Fruit fly (Drosophila melanogaster): ENCODE results near the gene atms.
A peak's percentile ranks its signal among the peaks of the same experiment; 100 is the strongest.

atms gene

dm6 chr3R:4739492-4740431, 10.1 kb upstream of the atms start (continued):
- peak; percentile 89 for TF ChIP-seq CG18599 (GFP tag; optimal IDR thresholded peaks at IDR 0.05)
- TF ChIP-seq NC2β (GFP tag; optimal IDR thresholded peaks at IDR 0.05): peak; percentile 74
- TF ChIP-seq ato (GFP tag; IDR thresholded peaks at IDR 0.05; ENCODE audit: partially characterized antibody): no peak
- no peak for TF ChIP-seq CG7987 (GFP tag; optimal IDR thresholded peaks at IDR 0.05)
- TF ChIP-seq seq (GFP tag; IDR thresholded peaks at IDR 0.05): no peak
- peak; percentile 83 for TF ChIP-seq Med (GFP tag)
- no peak for TF ChIP-seq fd64A (GFP tag; optimal IDR thresholded peaks at IDR 0.05)
- TF ChIP-seq CG12659 (GFP tag; optimal IDR thresholded peaks at IDR 0.05): peak; percentile 89
- TF ChIP-seq CG15514 (GFP tag; optimal IDR thresholded peaks at IDR 0.05): no peak
- peak; percentile 71 for TF ChIP-seq Blimp-1 (GFP tag; optimal IDR thresholded peaks at IDR 0.05)
- peak; percentile 84 for TF ChIP-seq NfI (GFP tag; optimal IDR thresholded peaks at IDR 0.05)
- TF ChIP-seq disco-r (GFP tag; optimal IDR thresholded peaks at IDR 0.05): peak; percentile 56
- no peak for TF ChIP-seq lov (optimal IDR thresholded peaks at IDR 0.05)
- TF ChIP-seq lov (GFP tag; IDR thresholded peaks at IDR 0.05): no peak
- TF ChIP-seq esg (GFP tag; conservative IDR thresholded peaks at IDR 0.05): no peak
- TF ChIP-seq nerfin-1 (tag; optimal IDR thresholded peaks at IDR 0.05): peak; percentile 51
- peak; percentile 91 for TF ChIP-seq gem (tag; optimal IDR thresholded peaks at IDR 0.05)
- peak; percentile 41 for TF ChIP-seq grn (GFP tag; optimal IDR thresholded peaks at IDR 0.05)
- no peak for TF ChIP-seq gcm2 (GFP tag; optimal IDR thresholded peaks at IDR 0.05)
- TF ChIP-seq Hmr (GFP tag; optimal IDR thresholded peaks at IDR 0.05): peak; percentile 82
- peak; percentile 47 for TF ChIP-seq CG2116 (GFP tag; optimal IDR thresholded peaks at IDR 0.05)
- TF ChIP-seq zfh1 (GFP tag; IDR thresholded peaks at IDR 0.05): no peak
- TF ChIP-seq CG18011 (GFP tag; optimal IDR thresholded peaks at IDR 0.05): peak; percentile 23
- TF ChIP-seq Fer2 (tag; optimal IDR thresholded peaks at IDR 0.05): peak; percentile 54
- TF ChIP-seq HLHmδ (GFP tag; optimal IDR thresholded peaks at IDR 0.05): peak; percentile 77
- no peak for TF ChIP-seq CkIIα-i1 (GFP tag; IDR thresholded peaks at IDR 0.05)
- TF ChIP-seq Nf-YB (GFP tag; optimal IDR thresholded peaks at IDR 0.05): peak; percentile 74
- TF ChIP-seq tio (GFP tag; optimal IDR thresholded peaks at IDR 0.05): peak; percentile 94
- TF ChIP-seq CG34224 (GFP tag; IDR thresholded peaks at IDR 0.05; ENCODE audit: partially characterized antibody): no peak
- no peak for TF ChIP-seq pita (GFP tag; optimal IDR thresholded peaks at IDR 0.05)
- TF ChIP-seq CG7786 (GFP tag; optimal IDR thresholded peaks at IDR 0.05): peak; percentile 83
- TF ChIP-seq HHEX (GFP tag; optimal IDR thresholded peaks at IDR 0.05): peak; percentile 83
- TF ChIP-seq onecut (GFP tag; IDR thresholded peaks at IDR 0.05): no peak; the same call in 1 of the 2 replicates
- TF ChIP-seq Camta (GFP tag; optimal IDR thresholded peaks at IDR 0.05): peak; percentile 87
- TF ChIP-seq ind (GFP tag; optimal IDR thresholded peaks at IDR 0.05): peak; percentile 86
- TF ChIP-seq wdn (GFP tag; IDR thresholded peaks at IDR 0.05): no peak
- no peak for TF ChIP-seq CG9215 (GFP tag; IDR thresholded peaks at IDR 0.05)
- TF ChIP-seq CG9817 (tag; optimal IDR thresholded peaks at IDR 0.05): peak; percentile 67
- TF ChIP-seq HLH3B (GFP tag; IDR thresholded peaks at IDR 0.05): no peak
- peak; percentile 74 for TF ChIP-seq Dip3 (GFP tag; optimal IDR thresholded peaks at IDR 0.05)
- TF ChIP-seq D (optimal IDR thresholded peaks at IDR 0.05): no peak
- TF ChIP-seq D (GFP tag; optimal IDR thresholded peaks at IDR 0.05): peak; percentile 89
- peak; percentile 75 for TF ChIP-seq CG13296 (GFP tag; optimal IDR thresholded peaks at IDR 0.05)
- no peak for TF ChIP-seq chinmo (GFP tag; IDR thresholded peaks at IDR 0.05; ENCODE audit: partially characterized antibody)
- TF ChIP-seq CG3726 (GFP tag; IDR thresholded peaks at IDR 0.05): no peak
- no peak for TF ChIP-seq E2f1 (GFP tag; IDR thresholded peaks at IDR 0.05)
- TF ChIP-seq Mad (GFP tag; optimal IDR thresholded peaks at IDR 0.05): peak; percentile 79
- TF ChIP-seq Poxn (GFP tag; IDR thresholded peaks at IDR 0.05): no peak
- peak; percentile 90 for TF ChIP-seq CG13775 (GFP tag; optimal IDR thresholded peaks at IDR 0.05)
